Fruit fly (Drosophila melanogaster): ENCODE measurements around the gene Eig71Eb.

Gene Eig71Eb

dm6 chr3L:15646182-15646581, 3.6 kb upstream of the Eig71Eb start (continued):
- no peak for TF ChIP-seq NfI (GFP tag; optimal IDR thresholded peaks at IDR 0.05)
- TF ChIP-seq hbn (GFP tag; IDR thresholded peaks at IDR 0.05; ENCODE audit: partially characterized antibody): no peak
- no peak for TF ChIP-seq emc (GFP tag; optimal IDR thresholded peaks at IDR 0.05)
- TF ChIP-seq inv (GFP tag; IDR thresholded peaks at IDR 0.05; ENCODE audit: partially characterized antibody): no peak
- no peak for TF ChIP-seq Lim3 (GFP tag; IDR thresholded peaks at IDR 0.05)
- peak; percentile 30 for TF ChIP-seq CG2712 (tag; optimal IDR thresholded peaks at IDR 0.05)
- TF ChIP-seq Sox102F (GFP tag; optimal IDR thresholded peaks at IDR 0.05): peak; percentile 13
- TF ChIP-seq GATAe (GFP tag; conservative IDR thresholded peaks at IDR 0.05): no peak
- no peak for TF ChIP-seq Taf1 (GFP tag; IDR thresholded peaks at IDR 0.05)
- no peak for TF ChIP-seq abd-A (tag; optimal IDR thresholded peaks at IDR 0.05)
- TF ChIP-seq pros (GFP tag; optimal IDR thresholded peaks at IDR 0.05): no peak
- no peak for TF ChIP-seq Hr51 (GFP tag; optimal IDR thresholded peaks at IDR 0.05)
- no peak for TF ChIP-seq Myb (GFP tag; optimal IDR thresholded peaks at IDR 0.05)
- TF ChIP-seq CG14667 (GFP tag; IDR thresholded peaks at IDR 0.05): no peak
- TF ChIP-seq MTF-1 (GFP tag; optimal IDR thresholded peaks at IDR 0.05; ENCODE audit: borderline replicate concordance): no peak
- TF ChIP-seq CG18262 (tag; optimal IDR thresholded peaks at IDR 0.05): peak; percentile 10
- peak; percentile 46 for TF ChIP-seq dmrt11E (tag; optimal IDR thresholded peaks at IDR 0.05)
- TF ChIP-seq ems (GFP tag; optimal IDR thresholded peaks at IDR 0.05): no peak
- TF ChIP-seq H15 (GFP tag; IDR thresholded peaks at IDR 0.05): no peak
- TF ChIP-seq insv (GFP tag; optimal IDR thresholded peaks at IDR 0.05): no peak
- no peak for TF ChIP-seq CG4404 (GFP tag; IDR thresholded peaks at IDR 0.05)
- peak; percentile 35 for TF ChIP-seq gem (tag; optimal IDR thresholded peaks at IDR 0.05)
- no peak for TF ChIP-seq ci (GFP tag; IDR thresholded peaks at IDR 0.05)
- no peak for TF ChIP-seq eyg (GFP tag; optimal IDR thresholded peaks at IDR 0.05)
- peak; percentile 28; the same call in 1 of the 2 replicates for TF ChIP-seq CG17328 (GFP tag; IDR thresholded peaks at IDR 0.05)
- TF ChIP-seq CG4424 (GFP tag; optimal IDR thresholded peaks at IDR 0.05): no peak
- TF ChIP-seq Lhr (GFP tag; optimal IDR thresholded peaks at IDR 0.05): no peak
- no peak for TF ChIP-seq CG10565 (GFP tag; optimal IDR thresholded peaks at IDR 0.05)
- TF ChIP-seq CG7745 (tag; optimal IDR thresholded peaks at IDR 0.05): no peak
- TF ChIP-seq CG8924 (tag; optimal IDR thresholded peaks at IDR 0.05): no peak
- TF ChIP-seq pan (optimal IDR thresholded peaks at IDR 0.05): no peak
- no peak for TF ChIP-seq pan (GFP tag; optimal IDR thresholded peaks at IDR 0.05 in 1 of 2, IDR thresholded peaks at IDR 0.05 in 1 of 2)
- TF ChIP-seq Rfx (GFP tag; IDR thresholded peaks at IDR 0.05): no peak
- TF ChIP-seq danr (GFP tag; IDR thresholded peaks at IDR 0.05): no peak
- TF ChIP-seq nerfin-1 (tag; optimal IDR thresholded peaks at IDR 0.05): no peak
- no peak for TF ChIP-seq cato (GFP tag; optimal IDR thresholded peaks at IDR 0.05; ENCODE audit: borderline replicate concordance)
- no peak for TF ChIP-seq Ada2b (GFP tag; IDR thresholded peaks at IDR 0.05)
- TF ChIP-seq Xrp1 (GFP tag; IDR thresholded peaks at IDR 0.05): 0 out of 2 replicates have a peak, but pooled peaks have one; percentile 24
- no peak for TF ChIP-seq lola (GFP tag; optimal IDR thresholded peaks at IDR 0.05)
- TF ChIP-seq fd64A (GFP tag; optimal IDR thresholded peaks at IDR 0.05): no peak
- no peak for TF ChIP-seq B-H2 (GFP tag; optimal IDR thresholded peaks at IDR 0.05)
- no peak for TF ChIP-seq CG5180 (GFP tag; optimal IDR thresholded peaks at IDR 0.05)
- no peak for TF ChIP-seq CG1602 (GFP tag; optimal IDR thresholded peaks at IDR 0.05)
- TF ChIP-seq CG8388 (GFP tag; optimal IDR thresholded peaks at IDR 0.05): no peak
- no peak for TF ChIP-seq CG17912 (GFP tag; optimal IDR thresholded peaks at IDR 0.05)
- TF ChIP-seq Med (GFP tag): peak; percentile 54
- TF ChIP-seq PHDP (tag; optimal IDR thresholded peaks at IDR 0.05): no peak
- TF ChIP-seq CG15073 (GFP tag; optimal IDR thresholded peaks at IDR 0.05): no peak
- TF ChIP-seq CG17829 (tag; optimal IDR thresholded peaks at IDR 0.05): peak; percentile 5
- no peak for TF ChIP-seq sc (optimal IDR thresholded peaks at IDR 0.05)
- no peak for TF ChIP-seq sc (GFP tag; optimal IDR thresholded peaks at IDR 0.05)

All from whole organism, embryonic.